Worm (Caenorhabditis elegans) whole organism, L2 larva: ENCODE measurements around the gene F19H8.2.
A peak's percentile ranks its signal among the peaks of the same experiment; 100 is the strongest.

Experiments used
- Y55F3AM.14 ChIP-seq: fragments of 200-800 bp; sonication (Bioruptor generic); optimal IDR thresholded peaks from 2 replicates; lab custom pipeline; 2018; ENCODE audit warnings: mild to moderate bottlenecking, missing genetic modification characterization, missing compliant biosample characterization
- ama-1 ChIP-seq: fragments of 150-350 bp; optimal IDR thresholded peaks from 2 replicates; lab custom pipeline; 2018; ENCODE audit warnings: inconsistent platforms
- ceh-82 ChIP-seq: fragments of 150-350 bp; optimal IDR thresholded peaks from 2 replicates; lab custom pipeline; 2014; ENCODE audit warnings: missing biosample characterization, missing genetic modification characterization
- elt-1 ChIP-seq: fragments of 150-350 bp; optimal IDR thresholded peaks from 2 replicates; lab custom pipeline; 2014; ENCODE audit warnings: missing biosample characterization, missing genetic modification characterization
- elt-3 ChIP-seq: sonication (generic microtip); optimal IDR thresholded peaks from 2 replicates; lab custom pipeline; 2017; ENCODE audit warnings: missing biosample characterization, missing genetic modification characterization
- fos-1 ChIP-seq: fragments of 150-350 bp; optimal IDR thresholded peaks from 2 replicates; lab custom pipeline; 2014; ENCODE audit warnings: missing biosample characterization, missing genetic modification characterization
- lin-11 ChIP-seq: fragments of 150-350 bp; sonication (generic microtip); optimal IDR thresholded peaks from 2 replicates; lab custom pipeline; 2014; ENCODE audit warnings: missing biosample characterization, missing genetic modification characterization, inconsistent platforms, mixed read lengths
- nhr-12 ChIP-seq: fragments of 150-350 bp; optimal IDR thresholded peaks from 2 replicates; lab custom pipeline; 2014; ENCODE audit warnings: missing biosample characterization, missing genetic modification characterization
- nhr-237 ChIP-seq: fragments of 150-350 bp; optimal IDR thresholded peaks from 2 replicates; lab custom pipeline; 2014; ENCODE audit warnings: missing biosample characterization, missing genetic modification characterization
- ztf-11 ChIP-seq: sonication (generic microtip); optimal IDR thresholded peaks from 2 replicates; lab custom pipeline; 2017; ENCODE audit warnings: missing biosample characterization, missing genetic modification characterization

- TF ChIP-seq elt-3 (no peak), ama-1 (lab: Kevin White, UChicago) (no peak), lin-11 (tag; lab: Kevin White, UChicago) (no peak), nhr-237 (tag; lab: Kevin White, UChicago) (no peak), Y55F3AM.14 (no peak), nhr-12 (tag; lab: Kevin White, UChicago) (no peak), ceh-82 (tag; lab: Kevin White, UChicago) (no peak), ztf-11 (tag; lab: Kevin White, UChicago) (no peak), fos-1 (tag; lab: Kevin White, UChicago) (peak; percentile 44), elt-1 (tag; lab: Kevin White, UChicago) (no peak)
Observed at ce11 chrII:14599933-14600630, 5.6 kb downstream of the F19H8.2 start.
